Worm (Caenorhabditis elegans) whole organism, L3 larva: ENCODE results near the gene spo-11.

Experiments used
- R02D3.7 ChIP-seq: fragments of 150-350 bp; optimal IDR thresholded peaks from 2 replicates; lab custom pipeline; 2014; ENCODE audit warnings: missing biosample characterization, missing genetic modification characterization
- aly-2 ChIP-seq: fragments of 150-350 bp; optimal IDR thresholded peaks from 2 replicates; lab custom pipeline; 2014; ENCODE audit warnings: missing biosample characterization, missing genetic modification characterization
- ama-1 ChIP-seq: fragments of 150-350 bp; optimal IDR thresholded peaks from 2 replicates; lab custom pipeline; 2018
- ceh-16 ChIP-seq: sonication (generic microtip); optimal IDR thresholded peaks from 2 replicates; lab custom pipeline; 2017; ENCODE audit warnings: missing biosample characterization, missing genetic modification characterization
- ceh-82 ChIP-seq: fragments of 150-350 bp; optimal IDR thresholded peaks from 2 replicates; lab custom pipeline; 2014; ENCODE audit warnings: missing biosample characterization, missing genetic modification characterization
- daf-12 ChIP-seq: fragments of 150-350 bp; optimal IDR thresholded peaks from 2 replicates; lab custom pipeline; 2014; ENCODE audit warnings: missing biosample characterization, missing genetic modification reagents, missing genetic modification characterization
- egl-5 ChIP-seq: fragments of 150-350 bp; optimal IDR thresholded peaks from 2 replicates; lab custom pipeline; 2017; ENCODE audit warnings: missing biosample characterization, missing genetic modification reagents, missing genetic modification characterization, inconsistent platforms
- elt-1 ChIP-seq: fragments of 150-350 bp; optimal IDR thresholded peaks from 2 replicates; lab custom pipeline; 2014; ENCODE audit warnings: missing biosample characterization, missing genetic modification characterization
- elt-2 ChIP-seq: sonication (generic microtip); optimal IDR thresholded peaks from 2 replicates; lab custom pipeline; 2016; ENCODE audit warnings: missing genetic modification reagents, mild to moderate bottlenecking, missing genetic modification characterization, missing compliant biosample characterization
- elt-3 ChIP-seq, 3 experiments: fragments of 150-350 bp in 1 of 3; sonication (generic microtip) in 2 of 3; optimal IDR thresholded peaks; 2 replicates in 2 of 3; 4 replicates in 1 of 3; lab custom pipeline; 2014 to 2017; ENCODE audit warnings: missing biosample characterization in 3 of 3, missing genetic modification characterization in 3 of 3
- eor-1 ChIP-seq, 2 experiments: fragments of 150-350 bp; optimal IDR thresholded peaks; 2 replicates each; lab custom pipeline; 2014 to 2018; ENCODE audit warnings: missing biosample characterization in 2 of 2, missing genetic modification characterization in 2 of 2
- fkh-10 ChIP-seq: sonication (generic microtip); optimal IDR thresholded peaks from 2 replicates; lab custom pipeline; 2017; ENCODE audit warnings: missing biosample characterization, missing genetic modification reagents, missing genetic modification characterization
- fkh-2 ChIP-seq: fragments of 150-350 bp; optimal IDR thresholded peaks from 2 replicates; lab custom pipeline; 2014; ENCODE audit warnings: missing biosample characterization, missing genetic modification reagents, missing genetic modification characterization
- fos-1 ChIP-seq: fragments of 150-350 bp; optimal IDR thresholded peaks from 2 replicates; lab custom pipeline; 2014; ENCODE audit warnings: missing biosample characterization, missing genetic modification characterization
- hmg-11 ChIP-seq: sonication (generic microtip); optimal IDR thresholded peaks from 2 replicates; lab custom pipeline; 2016; ENCODE audit warnings: missing genetic modification characterization, missing compliant biosample characterization
- jun-1 ChIP-seq: fragments of 150-350 bp; optimal IDR thresholded peaks from 2 replicates; lab custom pipeline; 2014; ENCODE audit warnings: missing biosample characterization, missing genetic modification reagents, missing genetic modification characterization
- lin-39 ChIP-seq: fragments of 150-350 bp; optimal IDR thresholded peaks from 2 replicates; lab custom pipeline; 2018; ENCODE audit warnings: missing biosample characterization, missing genetic modification reagents, missing genetic modification characterization
- lsy-12 ChIP-seq: sonication (generic microtip); optimal IDR thresholded peaks from 2 replicates; lab custom pipeline; 2016; ENCODE audit warnings: mild to moderate bottlenecking, missing genetic modification characterization, missing compliant biosample characterization
- mdl-1 ChIP-seq: fragments of 150-350 bp; optimal IDR thresholded peaks from 2 replicates; lab custom pipeline; 2014; ENCODE audit warnings: missing biosample characterization, missing genetic modification characterization
- mml-1 ChIP-seq: fragments of 150-350 bp; sonication (generic microtip); optimal IDR thresholded peaks from 3 replicates; lab custom pipeline; 2014; ENCODE audit warnings: missing biosample characterization, missing genetic modification characterization
- nhr-12 ChIP-seq: fragments of 150-350 bp; optimal IDR thresholded peaks from 2 replicates; lab custom pipeline; 2014; ENCODE audit warnings: missing biosample characterization, missing genetic modification characterization
- nhr-23 ChIP-seq: fragments of 150-350 bp; optimal IDR thresholded peaks from 2 replicates; lab custom pipeline; 2014; ENCODE audit warnings: missing biosample characterization, missing genetic modification reagents, missing genetic modification characterization
- nhr-237 ChIP-seq: fragments of 150-350 bp; optimal IDR thresholded peaks from 2 replicates; lab custom pipeline; 2014; ENCODE audit warnings: missing biosample characterization, missing genetic modification characterization
- nhr-25 ChIP-seq: sonication (generic microtip); optimal IDR thresholded peaks from 2 replicates; lab custom pipeline; 2017; ENCODE audit warnings: missing biosample characterization, missing genetic modification characterization
- nhr-28 ChIP-seq: fragments of 150-350 bp; optimal IDR thresholded peaks from 2 replicates; lab custom pipeline; 2014; ENCODE audit warnings: missing biosample characterization, missing genetic modification characterization
- nhr-43 ChIP-seq: sonication (generic microtip); optimal IDR thresholded peaks from 2 replicates; lab custom pipeline; 2016; ENCODE audit warnings: mild to moderate bottlenecking, missing genetic modification characterization, missing compliant biosample characterization; ENCODE audit not compliant: poor library complexity, severe bottlenecking
- nhr-67 ChIP-seq: fragments of 150-350 bp; optimal IDR thresholded peaks from 2 replicates; lab custom pipeline; 2014; ENCODE audit warnings: missing biosample characterization, missing genetic modification characterization
- nhr-76 ChIP-seq: fragments of 150-350 bp; sonication (generic microtip); optimal IDR thresholded peaks from 5 replicates; lab custom pipeline; 2014; ENCODE audit warnings: missing biosample characterization, missing genetic modification characterization
- nhr-77 ChIP-seq: fragments of 150-350 bp; optimal IDR thresholded peaks from 2 replicates; lab custom pipeline; 2014; ENCODE audit warnings: missing biosample characterization, missing genetic modification characterization
- pqm-1 ChIP-seq: fragments of 150-350 bp; optimal IDR thresholded peaks from 2 replicates; lab custom pipeline; 2017; ENCODE audit warnings: missing biosample characterization, missing genetic modification characterization, inconsistent platforms
- sea-2 ChIP-seq: fragments of 150-350 bp; sonication (generic microtip); optimal IDR thresholded peaks from 4 replicates; lab custom pipeline; 2014; ENCODE audit warnings: missing biosample characterization, missing genetic modification reagents, missing genetic modification characterization
- skn-1 ChIP-seq: fragments of 150-350 bp; optimal IDR thresholded peaks from 2 replicates; lab custom pipeline; 2014; ENCODE audit warnings: missing biosample characterization, missing genetic modification characterization
- snpc-4 ChIP-seq: fragments of 150-350 bp; optimal IDR thresholded peaks from 2 replicates; lab custom pipeline; 2014; ENCODE audit warnings: missing biosample characterization, missing genetic modification characterization
- tbx-2 ChIP-seq: sonication (generic microtip); optimal IDR thresholded peaks from 2 replicates; lab custom pipeline; 2016; ENCODE audit warnings: mild to moderate bottlenecking, missing genetic modification characterization, missing compliant biosample characterization
- unc-39 ChIP-seq: sonication (generic microtip); optimal IDR thresholded peaks from 4 replicates; lab custom pipeline; 2017; ENCODE audit warnings: missing biosample characterization, missing genetic modification characterization
- unc-62 ChIP-seq: fragments of 150-350 bp; sonication (generic microtip); optimal IDR thresholded peaks from 4 replicates; lab custom pipeline; 2014; ENCODE audit warnings: missing biosample characterization, missing genetic modification reagents, missing genetic modification characterization
- zag-1 ChIP-seq: fragments of 150-350 bp; optimal IDR thresholded peaks from 2 replicates; lab custom pipeline; 2014; ENCODE audit warnings: missing biosample characterization, missing genetic modification characterization
- ztf-4 ChIP-seq: fragments of 150-350 bp; optimal IDR thresholded peaks from 2 replicates; lab custom pipeline; 2014; ENCODE audit warnings: missing biosample characterization, missing genetic modification characterization

spo-11 gene

DNA sequence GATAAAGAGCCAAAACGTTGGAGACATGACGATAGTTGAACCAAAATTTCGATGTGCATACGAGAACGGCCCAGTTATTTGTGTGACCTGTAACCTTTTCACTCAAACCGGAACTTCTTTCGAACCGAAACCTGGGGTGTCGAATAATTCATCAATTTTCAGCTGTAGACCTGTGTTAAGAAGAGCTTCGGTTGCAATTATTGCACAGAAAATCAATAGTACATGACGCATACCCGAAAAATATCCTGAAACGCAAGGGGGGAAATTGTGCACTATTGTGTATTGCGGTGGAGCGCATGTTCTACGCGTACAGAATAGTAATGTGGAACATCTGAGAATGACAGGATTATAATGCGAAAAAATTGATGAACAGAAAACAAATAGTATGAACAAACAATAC is 14.9 kb downstream of the spo-11 start, which contains the start of gene pigk-1:
TSS of gene pigk-1 (minus strand) at position 248 of the 400 bp plus-strand sequence.
- TF ChIP-seq ama-1 (lab: Kevin White, UChicago) (peak; percentile 9), R02D3.7 (tag; lab: Kevin White, UChicago) (peak; percentile 15), elt-3 (tag; optimal IDR thresholded peaks at IDR 0.05; lab: Kevin White, UChicago) (no peak), jun-1 (tag; lab: Kevin White, UChicago) (no peak), fkh-10 (GFP tag; lab: Kevin White, UChicago) (no peak), lin-39 (tag; lab: Kevin White, UChicago) (no peak), hmg-11 (tag; lab: Kevin White, UChicago) (no peak), nhr-237 (tag; lab: Kevin White, UChicago) (no peak), nhr-12 (tag; lab: Kevin White, UChicago) (no peak), nhr-76 (tag; lab: Kevin White, UChicago) (no peak), nhr-28 (no peak), nhr-25 (tag; lab: Kevin White, UChicago) (no peak), mml-1 (tag; lab: Kevin White, UChicago) (no peak), nhr-43 (tag; lab: Kevin White, UChicago) (peak; percentile 24)

DNA sequence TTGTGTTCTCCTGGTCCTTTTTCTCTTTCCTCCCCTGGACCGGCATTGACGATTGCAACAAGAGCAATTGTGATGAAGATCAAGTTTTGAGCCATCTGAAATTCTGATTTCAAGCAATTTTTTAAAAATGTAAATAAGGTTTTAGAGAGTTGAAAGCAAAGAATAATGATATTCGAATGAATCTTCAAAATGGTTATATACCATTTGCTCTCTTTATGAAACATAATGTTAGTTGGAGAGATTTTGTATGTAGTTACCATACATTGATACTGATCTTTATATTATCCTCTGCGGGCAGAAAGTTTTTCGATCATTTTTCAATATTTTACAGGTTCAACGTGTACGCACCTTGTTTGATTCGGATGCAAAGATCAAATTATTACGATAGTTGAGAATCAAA is 18.9 kb downstream of the spo-11 start, which contains the start of gene srlf-24:
TSS of gene srlf-24 (minus strand) at position 101 of the 400 bp plus-strand sequence.
- TF ChIP-seq ama-1 (lab: Kevin White, UChicago) (no peak), unc-62 (GFP tag; lab: Kevin White, UChicago) (no peak), elt-2 (tag; lab: Kevin White, UChicago) (no peak), fos-1 (tag; lab: Kevin White, UChicago) (no peak), snpc-4 (tag; lab: Kevin White, UChicago) (no peak), mdl-1 (tag; lab: Kevin White, UChicago) (no peak), fkh-2 (tag; lab: Kevin White, UChicago) (no peak), sea-2 (GFP tag; lab: Kevin White, UChicago) (no peak), eor-1 (tag; optimal IDR thresholded peaks at IDR 0.05; lab: Kevin White, UChicago) (no peak)
- TF ChIP-seq, all 47 proteins: peak for 0

DNA sequence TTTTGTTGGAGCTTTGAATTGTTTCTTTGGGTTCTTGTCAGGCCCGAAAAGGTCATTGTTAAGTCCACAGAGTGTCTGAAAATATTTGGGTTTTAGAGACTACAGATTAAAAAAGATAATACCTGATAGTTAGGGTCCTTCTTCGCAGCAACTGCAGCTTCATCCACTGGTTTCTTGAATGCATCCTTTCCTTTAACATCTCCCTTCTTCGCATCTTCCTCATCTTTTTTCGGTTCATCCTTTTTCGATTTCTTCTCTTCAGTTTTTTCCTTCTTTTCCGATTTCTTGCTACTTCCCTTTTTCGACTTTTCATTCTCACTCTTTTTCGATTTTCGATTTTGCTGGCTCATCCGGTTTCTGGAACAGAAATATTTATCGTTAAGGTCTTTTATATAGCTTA is 21.2 kb downstream of the spo-11 start:
- no peak for TF ChIP-seq nhr-67
- no peak for TF ChIP-seq ama-1 (lab: Kevin White, UChicago)
- no peak for TF ChIP-seq mdl-1 (tag; lab: Kevin White, UChicago)
- no peak for TF ChIP-seq tbx-2 (tag; lab: Kevin White, UChicago)
- TF ChIP-seq skn-1 (tag; lab: Kevin White, UChicago), result no peak
- no peak for TF ChIP-seq nhr-23 (tag; lab: Kevin White, UChicago)
- TF ChIP-seq elt-1, result no peak
- TF ChIP-seq eor-1 (tag; optimal IDR thresholded peaks at IDR 0.05; lab: Kevin White, UChicago), result no peak
- TF ChIP-seq lsy-12 (tag; lab: Kevin White, UChicago), result no peak
- TF ChIP-seq ztf-4 (tag; lab: Kevin White, UChicago), result no peak
- TF ChIP-seq ceh-82, result no peak
- no peak for TF ChIP-seq zag-1 (tag; lab: Kevin White, UChicago)

DNA sequence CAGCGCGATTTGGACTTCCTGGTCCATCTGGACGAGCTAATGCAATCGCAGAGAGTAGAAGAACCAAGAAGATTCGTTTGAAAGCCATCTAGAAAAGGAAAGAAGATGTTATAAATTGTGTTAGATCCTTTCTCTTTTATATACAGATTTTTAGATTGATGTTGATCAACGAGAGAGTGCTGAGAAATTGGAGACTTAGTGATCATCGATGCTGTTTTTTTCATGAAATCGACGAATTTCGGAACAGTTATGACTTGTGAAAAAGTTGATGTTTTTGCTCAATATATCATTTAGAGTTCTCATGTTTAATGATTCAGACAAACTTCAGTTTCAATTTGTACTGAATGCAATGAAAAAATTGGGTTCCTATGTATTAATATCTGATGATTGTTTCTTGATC is 22.1 kb downstream of the spo-11 start, which contains the start of gene srlf-17:
TSS of gene srlf-17 (minus strand) at position 101 of the 400 bp plus-strand sequence.
- no peak for TF ChIP-seq aly-2 (tag; lab: Kevin White, UChicago)
- TF ChIP-seq ceh-16 (tag; lab: Kevin White, UChicago), result no peak
- no peak for TF ChIP-seq fkh-2 (tag; lab: Kevin White, UChicago)
- no peak for TF ChIP-seq zag-1 (tag; lab: Kevin White, UChicago)
- no peak for TF ChIP-seq mdl-1 (tag; lab: Kevin White, UChicago)
- no peak for TF ChIP-seq nhr-28
- no peak for TF ChIP-seq unc-39 (tag; lab: Kevin White, UChicago)
- no peak for TF ChIP-seq jun-1 (tag; lab: Kevin White, UChicago)
- no peak for TF ChIP-seq nhr-67
- TF ChIP-seq mml-1 (tag; lab: Kevin White, UChicago), result no peak
- TF ChIP-seq pqm-1 (tag; lab: Kevin White, UChicago), result no peak
- TF ChIP-seq nhr-25 (tag; lab: Kevin White, UChicago), result no peak
- TF ChIP-seq nhr-76 (tag; lab: Kevin White, UChicago), result no peak
- no peak for TF ChIP-seq daf-12
- no peak for TF ChIP-seq egl-5 (tag; lab: Kevin White, UChicago)
- no peak for TF ChIP-seq nhr-77 (tag; lab: Kevin White, UChicago)
- no peak for TF ChIP-seq lsy-12 (tag; lab: Kevin White, UChicago)
- no peak for TF ChIP-seq skn-1 (tag; lab: Kevin White, UChicago)
